Worm (Caenorhabditis elegans) whole organism, L4 larva: ENCODE data around the gene F53C3.1.
A peak's percentile ranks its signal among the peaks of the same experiment; 100 is the strongest.

Experiments used
- D1046.2 ChIP-seq: fragments of 200-800 bp; sonication (Bioruptor generic); IDR thresholded peaks from 2 replicates; pipeline ENCODE4 v1.3.6; 2022; ENCODE audit warnings: missing genetic modification characterization, missing compliant biosample characterization
- F26F4.8 ChIP-seq: fragments of 200-800 bp; sonication (Bioruptor generic); conservative IDR thresholded peaks from 2 replicates; pipeline ENCODE4 v1.3.6; 2022; ENCODE audit warnings: missing genetic modification characterization, missing compliant biosample characterization
- F37D6.2 ChIP-seq: sonication (generic microtip); optimal IDR thresholded peaks from 2 replicates; lab custom pipeline; 2016; ENCODE audit warnings: mild to moderate bottlenecking, missing genetic modification characterization, missing compliant biosample characterization
- F44E2.7 ChIP-seq: fragments of 200-800 bp; sonication (Bioruptor generic); IDR thresholded peaks from 2 replicates; pipeline ENCODE4 v2.1.2; 2022; ENCODE audit warnings: missing genetic modification characterization, missing compliant biosample characterization
- Y5F2A.4 ChIP-seq: fragments of 200-800 bp; sonication (Bioruptor generic); optimal IDR thresholded peaks from 2 replicates; lab custom pipeline; 2018; ENCODE audit warnings: mild to moderate bottlenecking, missing genetic modification characterization, missing compliant biosample characterization
- ZK546.5 ChIP-seq, 2 experiments: sonication (generic microtip); optimal IDR thresholded peaks; 2 replicates each; lab custom pipeline; 2017; ENCODE audit warnings: missing biosample characterization in 2 of 2, missing genetic modification characterization in 2 of 2
- aha-1 ChIP-seq: fragments of 150-350 bp; peaks from one replicate; lab custom pipeline; 2014; ENCODE audit warnings: missing biosample characterization, missing genetic modification characterization
- aly-2 ChIP-seq: sonication (generic microtip); optimal IDR thresholded peaks from 2 replicates; lab custom pipeline; 2018; ENCODE audit warnings: missing biosample characterization, missing genetic modification characterization
- arid-1 ChIP-seq: fragments of 200-800 bp; sonication (Bioruptor generic); conservative IDR thresholded peaks from 2 replicates; pipeline ENCODE4 v1.3.6; 2022; ENCODE audit warnings: missing genetic modification reagents, missing genetic modification characterization, missing compliant biosample characterization
- ceh-20 ChIP-seq: fragments of 200-800 bp; sonication (Bioruptor generic); IDR thresholded peaks from 2 replicates; pipeline ENCODE4 v1.3.6; 2022; ENCODE audit warnings: missing genetic modification reagents, missing genetic modification characterization, missing compliant biosample characterization
- cey-2 ChIP-seq: sonication (generic microtip); optimal IDR thresholded peaks from 3 replicates; lab custom pipeline; 2017; ENCODE audit warnings: missing genetic modification characterization, mild to moderate bottlenecking, missing compliant biosample characterization, antibody characterized with exemption, borderline replicate concordance; ENCODE audit not compliant: insufficient read depth
- ctbp-1 ChIP-seq: fragments of 200-800 bp; sonication (Bioruptor generic); IDR thresholded peaks from 2 replicates; pipeline ENCODE4 v1.3.6; 2022; ENCODE audit warnings: missing genetic modification reagents, missing genetic modification characterization, missing compliant biosample characterization
- daf-16 ChIP-seq, 3 experiments: sonication (generic microtip); optimal IDR thresholded peaks; 2 replicates each; lab custom pipeline; 2016 to 2017; ENCODE audit warnings: missing genetic modification characterization in 3 of 3, missing genetic modification reagents in 3 of 3, mild to moderate bottlenecking in 2 of 3, missing compliant biosample characterization in 2 of 3, missing biosample characterization in 1 of 3, moderate library complexity in 1 of 3
- daf-19 ChIP-seq: fragments of 200-800 bp; sonication (Bioruptor generic); conservative IDR thresholded peaks from 2 replicates; pipeline ENCODE4 v1.3.6; 2022; ENCODE audit warnings: missing genetic modification characterization, missing compliant biosample characterization
- dmd-9 ChIP-seq: fragments of 200-800 bp; sonication (Bioruptor generic); IDR thresholded peaks from 2 replicates; pipeline ENCODE4 v1.3.6; 2022; ENCODE audit warnings: missing genetic modification reagents, missing genetic modification characterization, missing compliant biosample characterization
- duxl-1 ChIP-seq: sonication (generic microtip); optimal IDR thresholded peaks from 2 replicates; lab custom pipeline; 2016; ENCODE audit warnings: mild to moderate bottlenecking, missing genetic modification characterization, moderate library complexity, missing compliant biosample characterization; ENCODE audit not compliant: poor library complexity
- fkh-10 ChIP-seq: fragments of 150-350 bp; optimal IDR thresholded peaks from 2 replicates; lab custom pipeline; 2014; ENCODE audit warnings: missing biosample characterization, missing genetic modification reagents, missing genetic modification characterization
- gei-8 ChIP-seq: fragments of 200-800 bp; sonication (Bioruptor generic); optimal IDR thresholded peaks from 2 replicates; lab custom pipeline; 2018; ENCODE audit warnings: mild to moderate bottlenecking, missing genetic modification characterization, missing compliant biosample characterization
- hlh-11 ChIP-seq: fragments of 200-800 bp; sonication (Bioruptor generic); optimal IDR thresholded peaks from 2 replicates; lab custom pipeline; 2018; ENCODE audit warnings: mild to moderate bottlenecking, missing genetic modification characterization, missing compliant biosample characterization
- lin-39 ChIP-seq: fragments of 150-350 bp; optimal IDR thresholded peaks from 2 replicates; lab custom pipeline; 2014; ENCODE audit warnings: missing biosample characterization, missing genetic modification reagents, missing genetic modification characterization
- lsy-2 ChIP-seq, 2 experiments: fragments of 150-350 bp in 1 of 2; sonication (generic microtip) in 1 of 2; optimal IDR thresholded peaks; 2 replicates each; lab custom pipeline; 2014 to 2017; ENCODE audit warnings: missing biosample characterization in 2 of 2, missing genetic modification characterization in 2 of 2
- madf-5 ChIP-seq, 2 experiments: fragments of 200-800 bp; sonication (Bioruptor generic); IDR thresholded peaks; 2 replicates each; pipeline ENCODE4 v1.3.6; 2022; ENCODE audit warnings: missing compliant biosample characterization in 2 of 2, missing genetic modification characterization in 2 of 2
- mdt-29 ChIP-seq: fragments of 200-800 bp; sonication (Bioruptor generic); IDR thresholded peaks from 2 replicates; pipeline ENCODE4 v1.3.6; 2022; ENCODE audit warnings: missing genetic modification reagents, missing genetic modification characterization, missing compliant biosample characterization
- mep-1 ChIP-seq: fragments of 150-350 bp; sonication (generic microtip); optimal IDR thresholded peaks from 3 replicates; lab custom pipeline; 2014; ENCODE audit warnings: missing biosample characterization, missing genetic modification characterization
- nhr-10 ChIP-seq: fragments of 150-350 bp; optimal IDR thresholded peaks from 2 replicates; lab custom pipeline; 2014; ENCODE audit warnings: missing biosample characterization, missing genetic modification characterization
- nhr-102 ChIP-seq: sonication (generic microtip); optimal IDR thresholded peaks from 2 replicates; lab custom pipeline; 2016; ENCODE audit warnings: mild to moderate bottlenecking, missing genetic modification characterization, moderate library complexity, missing compliant biosample characterization
- nhr-42 ChIP-seq: fragments of 200-800 bp; sonication (Bioruptor generic); IDR thresholded peaks from 2 replicates; pipeline ENCODE4 v1.3.6; 2022; ENCODE audit warnings: missing genetic modification characterization, missing compliant biosample characterization
- nhr-48 ChIP-seq: sonication (generic microtip); optimal IDR thresholded peaks from 2 replicates; lab custom pipeline; 2016; ENCODE audit warnings: mild to moderate bottlenecking, missing genetic modification characterization, missing compliant biosample characterization
- nhr-6 ChIP-seq: fragments of 150-350 bp; optimal IDR thresholded peaks from 2 replicates; lab custom pipeline; 2014; ENCODE audit warnings: missing biosample characterization, missing genetic modification characterization
- pha-4 ChIP-seq, 2 experiments: fragments of 150-350 bp in 1 of 2; fragments of 200-800 bp in 1 of 2; sonication (Bioruptor generic) in 1 of 2; IDR thresholded peaks in 1 of 2; optimal IDR thresholded peaks in 1 of 2; 2 replicates each; pipeline versions ENCODE4 v1.3.6 to Lab custom; 2014 to 2022; ENCODE audit warnings: missing genetic modification characterization in 2 of 2, missing genetic modification reagents in 2 of 2, missing biosample characterization in 1 of 2, missing compliant biosample characterization in 1 of 2
- php-3 ChIP-seq: fragments of 200-800 bp; sonication (Bioruptor generic); IDR thresholded peaks from 2 replicates; pipeline ENCODE4 v1.3.6; 2022; ENCODE audit warnings: missing genetic modification reagents, missing genetic modification characterization, missing compliant biosample characterization
- saeg-2 ChIP-seq: fragments of 200-800 bp; sonication (Bioruptor generic); IDR thresholded peaks from 2 replicates; pipeline ENCODE4 v1.3.6; 2022; ENCODE audit warnings: missing genetic modification reagents, missing genetic modification characterization, missing compliant biosample characterization
- spr-3 ChIP-seq: fragments of 200-800 bp; sonication (Bioruptor generic); optimal IDR thresholded peaks from 2 replicates; lab custom pipeline; 2018; ENCODE audit warnings: mild to moderate bottlenecking, missing genetic modification characterization, missing compliant biosample characterization
- tra-1 ChIP-seq: fragments of 200-800 bp; sonication (Bioruptor generic); IDR thresholded peaks from 2 replicates; pipeline ENCODE4 v1.3.6; 2022; ENCODE audit warnings: missing genetic modification reagents, missing genetic modification characterization, missing compliant biosample characterization
- unc-62 ChIP-seq, 3 experiments: fragments of 150-350 bp in 1 of 3; sonication (generic microtip); optimal IDR thresholded peaks in 2 of 3; peaks in 1 of 3; 1 replicate in 1 of 3; 2 replicates in 2 of 3; lab custom pipeline; 2014 to 2017; ENCODE audit warnings: missing biosample characterization in 3 of 3, missing genetic modification characterization in 3 of 3, missing genetic modification reagents in 3 of 3, missing genotype in 1 of 3
- zag-1 ChIP-seq: fragments of 150-350 bp; optimal IDR thresholded peaks from 2 replicates; lab custom pipeline; 2014; ENCODE audit warnings: missing biosample characterization, missing genetic modification characterization
- ztf-11 ChIP-seq: fragments of 150-350 bp; optimal IDR thresholded peaks from 2 replicates; lab custom pipeline; 2014; ENCODE audit warnings: missing biosample characterization, missing genetic modification characterization
- ztf-7 ChIP-seq: fragments of 150-350 bp; optimal IDR thresholded peaks from 2 replicates; lab custom pipeline; 2014; ENCODE audit warnings: missing biosample characterization, missing genetic modification characterization

The F53C3.1 gene

DNA sequence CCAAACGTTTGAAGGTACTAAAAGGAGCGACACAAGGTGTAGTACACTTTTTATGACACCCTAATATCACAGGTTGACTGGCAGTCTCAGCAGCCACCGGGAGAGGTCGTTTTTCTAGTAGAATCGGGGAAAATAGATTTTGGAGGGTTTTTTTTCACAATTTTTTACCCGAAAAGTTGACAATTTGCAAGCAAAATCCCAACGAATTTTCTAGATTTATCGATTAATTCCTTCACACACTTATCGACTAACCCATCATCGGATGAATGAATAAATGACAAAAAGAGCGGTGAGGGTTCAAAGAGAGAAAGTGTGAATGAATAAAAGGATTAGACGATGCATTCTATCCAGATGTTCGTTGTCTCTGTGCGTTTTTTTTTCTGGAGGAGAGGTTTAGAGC, 44.1 kb downstream of the F53C3.1 start:
- peak; percentile 79 for TF ChIP-seq aha-1 (tag; lab: Kevin White, UChicago)
- TF ChIP-seq aly-2 (tag; lab: Kevin White, UChicago): no peak
- no peak for TF ChIP-seq F44E2.7 (GFP tag; lab: Robert Waterston, UW)
- no peak for TF ChIP-seq nhr-42

DNA sequence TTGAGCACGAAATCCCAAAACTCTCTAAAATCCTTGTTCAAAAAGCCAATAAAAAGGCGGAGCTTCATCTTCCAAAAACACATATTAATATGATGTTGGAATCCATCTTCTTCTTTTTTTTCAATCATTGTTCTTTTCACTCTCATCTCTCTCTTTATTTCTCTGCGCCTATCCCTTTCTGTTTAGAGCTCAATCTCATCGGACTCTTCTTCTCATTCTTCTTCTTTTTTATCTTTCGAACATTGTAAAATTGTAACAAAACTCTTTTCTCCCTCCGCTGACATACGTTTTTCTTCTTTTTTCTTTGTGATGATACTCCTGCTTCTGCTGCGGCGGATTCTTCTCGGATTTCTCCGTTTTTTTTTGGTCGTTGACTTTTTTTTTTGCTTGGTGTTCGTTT, 44.9 kb downstream of the F53C3.1 start:
- TF ChIP-seq aha-1 (tag; lab: Kevin White, UChicago) (peak; percentile 10), arid-1 (GFP tag; lab: Robert Waterston, UW) (no peak), ceh-20 (GFP tag; lab: Robert Waterston, UW) (no peak), dmd-9 (GFP tag; lab: Robert Waterston, UW) (no peak), hlh-11 (peak; percentile 39), mep-1 (tag; lab: Kevin White, UChicago) (peak; percentile 46), daf-16 (GFP tag; optimal IDR thresholded peaks at IDR 0.05; lab: Kevin White, UChicago) (peak in 1 of 2 experiments; percentile 1), daf-16 (tag; optimal IDR thresholded peaks at IDR 0.05; lab: Kevin White, UChicago) (no peak), fkh-10 (GFP tag; lab: Kevin White, UChicago) (peak; percentile 16), unc-62 (GFP tag; optimal IDR thresholded peaks at IDR 0.05 in 1 of 2; lab: Kevin White, UChicago) (peak in 1 of 2 experiments; percentile 28), unc-62 (tag; optimal IDR thresholded peaks at IDR 0.05; lab: Kevin White, UChicago) (no peak), lsy-2 (tag; optimal IDR thresholded peaks at IDR 0.05; lab: Kevin White, UChicago) (peak in 1 of 2 experiments; percentile 63)

DNA sequence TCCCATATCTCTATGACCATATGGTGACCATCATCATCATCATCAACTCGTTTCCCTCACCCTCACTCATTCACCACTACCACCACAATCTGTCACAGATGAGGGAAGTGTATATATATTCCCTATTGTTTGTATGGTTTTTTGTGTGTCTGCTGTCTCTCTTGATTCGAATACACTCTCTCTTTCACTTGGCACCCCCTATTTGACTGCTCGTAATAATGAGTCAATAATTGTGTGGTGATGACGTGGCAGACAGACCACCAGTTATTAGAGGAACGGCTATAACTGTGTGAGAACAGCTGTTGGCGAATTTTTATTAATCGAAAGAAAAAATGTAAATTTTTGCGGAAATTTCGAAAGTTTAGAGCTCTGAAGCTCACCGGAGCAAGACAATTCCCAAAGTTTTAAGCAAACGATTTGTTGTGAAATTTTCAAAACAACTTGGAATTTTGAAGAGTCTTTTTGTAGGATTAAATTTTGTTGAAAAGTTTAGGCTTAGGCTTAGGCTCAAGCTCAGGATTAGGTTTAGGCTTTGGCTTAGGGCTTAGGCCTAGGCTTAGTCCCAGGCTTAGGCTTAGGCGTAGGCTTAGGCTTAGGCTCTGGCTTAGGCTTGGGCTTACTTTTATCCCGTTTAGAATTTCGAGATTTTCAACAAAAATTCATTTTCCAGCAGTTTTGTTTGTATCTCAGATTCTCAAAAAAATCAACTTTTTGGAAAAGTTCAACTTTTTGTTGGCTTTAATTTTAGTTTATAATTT, 45.8 kb downstream of the F53C3.1 start:
- no peak for TF ChIP-seq php-3 (GFP tag; lab: Robert Waterston, UW)
- no peak for TF ChIP-seq pha-4 (GFP tag; IDR thresholded peaks at IDR 0.05; lab: Robert Waterston, UW)
- peak; percentile 9 for TF ChIP-seq pha-4 (tag; optimal IDR thresholded peaks at IDR 0.05; lab: Kevin White, UChicago)
- peak; percentile 14 for TF ChIP-seq mep-1 (tag; lab: Kevin White, UChicago)
- TF ChIP-seq nhr-6 (tag; lab: Kevin White, UChicago): peak; percentile 33
- TF ChIP-seq aha-1 (tag; lab: Kevin White, UChicago): peak; percentile 69
- TF ChIP-seq nhr-48 (tag; lab: Kevin White, UChicago): no peak
- peak in 1 of 2 experiments; percentile 44 for TF ChIP-seq unc-62 (GFP tag; optimal IDR thresholded peaks at IDR 0.05 in 1 of 2; lab: Kevin White, UChicago)
- TF ChIP-seq unc-62 (tag; optimal IDR thresholded peaks at IDR 0.05; lab: Kevin White, UChicago): no peak
- no peak for TF ChIP-seq lin-39 (tag; lab: Kevin White, UChicago)

DNA sequence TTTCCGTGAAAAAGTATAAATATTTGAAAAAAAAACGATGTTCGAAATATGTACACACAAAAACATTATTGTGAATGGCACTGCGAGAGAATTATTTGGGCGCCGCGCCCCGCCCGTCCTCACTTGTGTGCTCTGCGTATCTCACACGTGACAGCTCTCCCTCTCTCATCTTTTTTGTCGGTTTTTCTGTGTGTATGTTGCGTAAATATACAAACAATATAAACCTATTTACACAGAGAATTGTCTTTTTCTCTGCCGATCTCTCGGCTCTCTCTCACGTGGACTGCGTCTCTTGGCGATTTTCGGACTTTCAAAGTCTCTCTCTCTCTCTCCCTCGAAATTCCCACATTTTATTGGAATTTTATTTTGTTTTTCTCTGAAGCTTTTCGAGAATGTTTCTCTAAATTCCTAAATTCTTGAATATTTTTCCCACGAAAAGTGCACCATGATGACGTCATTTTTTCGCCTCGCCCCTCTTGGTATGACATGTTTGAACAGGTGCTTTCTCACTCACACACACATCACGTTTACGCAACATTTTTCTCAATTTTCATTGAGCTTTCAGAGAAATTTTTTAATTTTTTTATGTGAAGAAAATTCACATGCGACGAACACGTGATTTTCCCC, 47.0 kb downstream of the F53C3.1 start:
- TF ChIP-seq php-3 (GFP tag; lab: Robert Waterston, UW): peak; percentile 69
- peak; percentile 6 for TF ChIP-seq ztf-7 (tag; lab: Kevin White, UChicago)
- no peak for TF ChIP-seq spr-3 (GFP tag; lab: Kevin White, UChicago)
- peak; percentile 28 for TF ChIP-seq duxl-1 (tag; lab: Kevin White, UChicago)
- peak; percentile 37 for TF ChIP-seq F37D6.2 (tag; lab: Kevin White, UChicago)
- TF ChIP-seq nhr-10 (tag; lab: Kevin White, UChicago): peak; percentile 47
- TF ChIP-seq lin-39 (tag; lab: Kevin White, UChicago): no peak
- TF ChIP-seq F26F4.8: no peak
- no peak for TF ChIP-seq cey-2 (tag; lab: Kevin White, UChicago)
- TF ChIP-seq F44E2.7 (GFP tag; lab: Robert Waterston, UW): no peak
- 0 out of 2 replicates have a peak, but pooled peaks have one; percentile 17 for TF ChIP-seq D1046.2 (GFP tag; lab: Robert Waterston, UW)
- no peak for TF ChIP-seq ztf-11 (tag; lab: Kevin White, UChicago)
- peak; percentile 56 to 81 for TF ChIP-seq lsy-2 (tag; optimal IDR thresholded peaks at IDR 0.05; lab: Kevin White, UChicago)
- TF ChIP-seq ZK546.5 (tag; optimal IDR thresholded peaks at IDR 0.05; lab: Kevin White, UChicago): no peak
- peak; percentile 85 for TF ChIP-seq tra-1 (GFP tag; lab: Robert Waterston, UW)
- TF ChIP-seq Y5F2A.4: no peak
- peak; percentile 82 for TF ChIP-seq pha-4 (GFP tag; IDR thresholded peaks at IDR 0.05; lab: Robert Waterston, UW)
- peak; percentile 91 for TF ChIP-seq pha-4 (tag; optimal IDR thresholded peaks at IDR 0.05; lab: Kevin White, UChicago)
- TF ChIP-seq madf-5 (GFP tag; IDR thresholded peaks at IDR 0.05; lab: Robert Waterston, UW): no peak
- TF ChIP-seq daf-16 (GFP tag; optimal IDR thresholded peaks at IDR 0.05; lab: Kevin White, UChicago): peak; percentile 69 to 96
- peak; percentile 99 for TF ChIP-seq daf-16 (tag; optimal IDR thresholded peaks at IDR 0.05; lab: Kevin White, UChicago)
- no peak for TF ChIP-seq daf-19 (GFP tag; lab: Robert Waterston, UW)
- peak; percentile 12 for TF ChIP-seq gei-8 (GFP tag; lab: Kevin White, UChicago)
- peak; percentile 78 for TF ChIP-seq mep-1 (tag; lab: Kevin White, UChicago)
- no peak for TF ChIP-seq zag-1
- TF ChIP-seq nhr-102 (tag; lab: Kevin White, UChicago): peak; percentile 28
- TF ChIP-seq ctbp-1 (GFP tag; lab: Robert Waterston, UW): peak; percentile 66; the same call in 1 of the 2 replicates
- TF ChIP-seq saeg-2: 0 out of 2 replicates have a peak, but pooled peaks have one; percentile 46
- 0 out of 2 replicates have a peak, but pooled peaks have one; percentile 17 for TF ChIP-seq mdt-29 (GFP tag; lab: Robert Waterston, UW)
